Worm (Caenorhabditis elegans) whole organism, L4 larva: ENCODE measurements around the gene tag-191.

Experiments used
- D1046.2 ChIP-seq: fragments of 200-800 bp; sonication (Bioruptor generic); IDR thresholded peaks from 2 replicates; pipeline ENCODE4 v1.3.6; 2022; ENCODE audit warnings: missing genetic modification characterization, missing compliant biosample characterization
- F37D6.2 ChIP-seq: sonication (generic microtip); optimal IDR thresholded peaks from 2 replicates; lab custom pipeline; 2016; ENCODE audit warnings: mild to moderate bottlenecking, missing genetic modification characterization, missing compliant biosample characterization
- R02D3.7 ChIP-seq: fragments of 150-350 bp; sonication (generic microtip); optimal IDR thresholded peaks from 3 replicates; lab custom pipeline; 2014; ENCODE audit warnings: missing biosample characterization, missing genetic modification characterization
- aha-1 ChIP-seq: fragments of 150-350 bp; peaks from one replicate; lab custom pipeline; 2014; ENCODE audit warnings: missing biosample characterization, missing genetic modification characterization
- ceh-28 ChIP-seq: fragments of 150-350 bp; optimal IDR thresholded peaks from 2 replicates; lab custom pipeline; 2014; ENCODE audit warnings: missing biosample characterization, missing genetic modification reagents, missing genetic modification characterization
- ceh-62 ChIP-seq: sonication (generic microtip); optimal IDR thresholded peaks from 2 replicates; lab custom pipeline; 2017; ENCODE audit warnings: missing biosample characterization, missing genetic modification characterization
- ceh-82 ChIP-seq: sonication (generic microtip); optimal IDR thresholded peaks from 2 replicates; lab custom pipeline; 2017; ENCODE audit warnings: missing biosample characterization, missing genetic modification characterization
- ces-1 ChIP-seq: fragments of 150-350 bp; sonication (generic microtip); optimal IDR thresholded peaks from 4 replicates; lab custom pipeline; 2014; ENCODE audit warnings: missing biosample characterization, missing genetic modification reagents, missing genetic modification characterization
- ctbp-1 ChIP-seq: fragments of 200-800 bp; sonication (Bioruptor generic); IDR thresholded peaks from 2 replicates; pipeline ENCODE4 v1.3.6; 2022; ENCODE audit warnings: missing genetic modification reagents, missing genetic modification characterization, missing compliant biosample characterization
- daf-16 ChIP-seq, 3 experiments: sonication (generic microtip); optimal IDR thresholded peaks; 2 replicates each; lab custom pipeline; 2016 to 2017; ENCODE audit warnings: missing genetic modification characterization in 3 of 3, missing genetic modification reagents in 3 of 3, mild to moderate bottlenecking in 2 of 3, missing compliant biosample characterization in 2 of 3, missing biosample characterization in 1 of 3, moderate library complexity in 1 of 3
- dmd-6 ChIP-seq: fragments of 200-800 bp; sonication (Bioruptor generic); IDR thresholded peaks from 2 replicates; pipeline ENCODE4 v1.3.6; 2022; ENCODE audit warnings: missing genetic modification reagents, missing genetic modification characterization, missing compliant biosample characterization
- dmd-8 ChIP-seq: fragments of 200-800 bp; sonication (Bioruptor generic); IDR thresholded peaks from 2 replicates; pipeline ENCODE4 v1.3.6; 2022; ENCODE audit warnings: missing genetic modification characterization, missing compliant biosample characterization
- egl-43 ChIP-seq: fragments of 200-800 bp; sonication (Bioruptor generic); IDR thresholded peaks from 2 replicates; pipeline ENCODE4 v1.3.6; 2022; ENCODE audit warnings: missing genetic modification reagents, missing genetic modification characterization, missing compliant biosample characterization
- hlh-11 ChIP-seq: fragments of 200-800 bp; sonication (Bioruptor generic); optimal IDR thresholded peaks from 2 replicates; lab custom pipeline; 2018; ENCODE audit warnings: mild to moderate bottlenecking, missing genetic modification characterization, missing compliant biosample characterization
- hlh-30 ChIP-seq: sonication (generic microtip); optimal IDR thresholded peaks from 2 replicates; lab custom pipeline; 2017; ENCODE audit warnings: antibody characterized with exemption, mild to moderate bottlenecking, missing genetic modification characterization, missing compliant biosample characterization; ENCODE audit not compliant: insufficient read depth
- hmg-1.1 ChIP-seq: fragments of 200-800 bp; sonication (Bioruptor generic); IDR thresholded peaks from 2 replicates; pipeline ENCODE4 v1.3.6; 2022; ENCODE audit warnings: missing genetic modification reagents, missing genetic modification characterization, missing compliant biosample characterization
- lim-7 ChIP-seq: fragments of 200-800 bp; sonication (Bioruptor generic); IDR thresholded peaks from 2 replicates; pipeline ENCODE4 v1.3.6; 2022; ENCODE audit warnings: missing genetic modification characterization, missing compliant biosample characterization
- mxl-2 ChIP-seq: fragments of 200-800 bp; sonication (Bioruptor generic); conservative IDR thresholded peaks from 2 replicates; pipeline ENCODE4 v1.3.6; 2022; ENCODE audit warnings: missing genetic modification reagents, missing genetic modification characterization, missing compliant biosample characterization
- nhr-11 ChIP-seq: fragments of 150-350 bp; optimal IDR thresholded peaks from 2 replicates; lab custom pipeline; 2014; ENCODE audit warnings: missing biosample characterization, missing genetic modification characterization
- nhr-237 ChIP-seq: sonication (generic microtip); optimal IDR thresholded peaks from 2 replicates; lab custom pipeline; 2017; ENCODE audit warnings: missing biosample characterization, missing genetic modification characterization
- nhr-25 ChIP-seq: sonication (generic microtip); optimal IDR thresholded peaks from 2 replicates; lab custom pipeline; 2017; ENCODE audit warnings: missing genetic modification characterization, mild to moderate bottlenecking, missing compliant biosample characterization, antibody characterized with exemption, moderate library complexity, borderline replicate concordance; ENCODE audit not compliant: insufficient read depth
- nhr-28 ChIP-seq: fragments of 150-350 bp; optimal IDR thresholded peaks from 2 replicates; lab custom pipeline; 2014; ENCODE audit warnings: missing biosample characterization, missing genetic modification characterization
- nhr-41 ChIP-seq: fragments of 200-800 bp; sonication (Bioruptor generic); IDR thresholded peaks from 2 replicates; pipeline ENCODE4 v1.3.6; 2022; ENCODE audit warnings: missing genetic modification reagents, missing genetic modification characterization, missing compliant biosample characterization
- nhr-6 ChIP-seq: fragments of 150-350 bp; optimal IDR thresholded peaks from 2 replicates; lab custom pipeline; 2014; ENCODE audit warnings: missing biosample characterization, missing genetic modification characterization
- pqm-1 ChIP-seq: sonication (generic microtip); optimal IDR thresholded peaks from 2 replicates; lab custom pipeline; 2017; ENCODE audit warnings: missing biosample characterization, missing genetic modification characterization
- saeg-2 ChIP-seq: fragments of 200-800 bp; sonication (Bioruptor generic); IDR thresholded peaks from 2 replicates; pipeline ENCODE4 v1.3.6; 2022; ENCODE audit warnings: missing genetic modification reagents, missing genetic modification characterization, missing compliant biosample characterization
- set-16 ChIP-seq: fragments of 200-800 bp; sonication (Bioruptor generic); IDR thresholded peaks from 2 replicates; pipeline ENCODE4 v1.3.6; 2022; ENCODE audit warnings: missing genetic modification reagents, missing genetic modification characterization, missing compliant biosample characterization
- unc-130 ChIP-seq: sonication (generic microtip); optimal IDR thresholded peaks from 2 replicates; lab custom pipeline; 2016; ENCODE audit warnings: missing genetic modification reagents, missing genetic modification characterization, missing compliant biosample characterization
- unc-62 ChIP-seq, 3 experiments: fragments of 150-350 bp in 1 of 3; sonication (generic microtip); optimal IDR thresholded peaks in 2 of 3; peaks in 1 of 3; 1 replicate in 1 of 3; 2 replicates in 2 of 3; lab custom pipeline; 2014 to 2017; ENCODE audit warnings: missing biosample characterization in 3 of 3, missing genetic modification characterization in 3 of 3, missing genetic modification reagents in 3 of 3, missing genotype in 1 of 3
- vab-7 ChIP-seq: fragments of 200-800 bp; sonication (Bioruptor generic); IDR thresholded peaks from 2 replicates; pipeline ENCODE4 v1.3.6; 2022; ENCODE audit warnings: missing genetic modification reagents, missing genetic modification characterization, missing compliant biosample characterization
- ztf-11 ChIP-seq: fragments of 150-350 bp; optimal IDR thresholded peaks from 2 replicates; lab custom pipeline; 2014; ENCODE audit warnings: missing biosample characterization, missing genetic modification characterization

tag-191 gene

ce11 chrV:14499074-14499864 is 36.9 kb downstream of the tag-191 start:
- TF ChIP-seq ceh-62 (no peak), hlh-30 (tag; lab: Kevin White, UChicago) (peak; percentile 48), egl-43 (GFP tag; lab: Robert Waterston, UW) (peak; percentile 30; the same call in 1 of the 2 replicates), nhr-28 (tag; lab: Kevin White, UChicago) (peak; percentile 38), hmg-1.1 (GFP tag; lab: Robert Waterston, UW) (0 out of 2 replicates have a peak, but pooled peaks have one; percentile 32), hlh-11 (tag; lab: Kevin White, UChicago) (peak; percentile 11), daf-16 (GFP tag; optimal IDR thresholded peaks at IDR 0.05; lab: Kevin White, UChicago) (no peak), daf-16 (tag; optimal IDR thresholded peaks at IDR 0.05; lab: Kevin White, UChicago) (peak; percentile 32), ces-1 (GFP tag; lab: Kevin White, UChicago) (no peak)

ce11 chrV:14498204-14498603 is 38.0 kb downstream of the tag-191 start:
- TF ChIP-seq ceh-28 (tag; lab: Kevin White, UChicago) (no peak), nhr-41 (no peak), unc-62 (GFP tag; optimal IDR thresholded peaks at IDR 0.05 in 1 of 2; lab: Kevin White, UChicago) (peak in 1 of 2 experiments; percentile 16), unc-62 (tag; optimal IDR thresholded peaks at IDR 0.05; lab: Kevin White, UChicago) (no peak), ctbp-1 (GFP tag; lab: Robert Waterston, UW) (no peak), daf-16 (GFP tag; optimal IDR thresholded peaks at IDR 0.05; lab: Kevin White, UChicago) (no peak), daf-16 (tag; optimal IDR thresholded peaks at IDR 0.05; lab: Kevin White, UChicago) (no peak), nhr-11 (tag; lab: Kevin White, UChicago) (no peak), nhr-6 (tag; lab: Kevin White, UChicago) (peak; percentile 62), R02D3.7 (tag; lab: Kevin White, UChicago) (no peak), ceh-82 (tag; lab: Kevin White, UChicago) (no peak), nhr-25 (peak; percentile 4), pqm-1 (tag; lab: Kevin White, UChicago) (no peak), nhr-28 (tag; lab: Kevin White, UChicago) (peak; percentile 13), dmd-8 (GFP tag; lab: Robert Waterston, UW) (no peak), aha-1 (tag; lab: Kevin White, UChicago) (no peak), set-16 (GFP tag; lab: Robert Waterston, UW) (no peak), D1046.2 (GFP tag; lab: Robert Waterston, UW) (no peak)

ce11 chrV:14496446-14496845 is 39.7 kb downstream of the tag-191 start:
- TF ChIP-seq unc-62 (GFP tag; optimal IDR thresholded peaks at IDR 0.05 in 1 of 2; lab: Kevin White, UChicago) (peak in 1 of 2 experiments; percentile 58), unc-62 (tag; optimal IDR thresholded peaks at IDR 0.05; lab: Kevin White, UChicago) (no peak), aha-1 (tag; lab: Kevin White, UChicago) (no peak)
- TF ChIP-seq, all 104 proteins: peak for 1

ce11 chrV:14495493-14495892 is 40.7 kb downstream of the tag-191 start:
- TF ChIP-seq ztf-11 (tag; lab: Kevin White, UChicago): no peak

ce11 chrV:14493665-14494064 is 42.5 kb downstream of the tag-191 start:
- TF ChIP-seq mxl-2 (GFP tag; lab: Robert Waterston, UW) (no peak), aha-1 (tag; lab: Kevin White, UChicago) (peak; percentile 11), vab-7 (no peak), unc-62 (GFP tag; optimal IDR thresholded peaks at IDR 0.05 in 1 of 2; lab: Kevin White, UChicago) (peak in 1 of 2 experiments; percentile 40), unc-62 (tag; optimal IDR thresholded peaks at IDR 0.05; lab: Kevin White, UChicago) (no peak), dmd-6 (GFP tag; lab: Robert Waterston, UW) (no peak), lim-7 (GFP tag; lab: Robert Waterston, UW) (no peak), nhr-237 (no peak), unc-130 (GFP tag; lab: Kevin White, UChicago) (no peak), saeg-2 (no peak), F37D6.2 (no peak), nhr-28 (tag; lab: Kevin White, UChicago) (no peak)
- TF ChIP-seq, all 104 proteins: peak for 2
